Worm (Caenorhabditis elegans) whole organism, L4 larva: Measurements from ENCODE around the gene pro-1.

Source experiments
- D1046.2 ChIP-seq: fragments of 200-800 bp; sonication (Bioruptor generic); IDR thresholded peaks from 2 replicates; pipeline ENCODE4 v1.3.6; 2022; ENCODE audit warnings: missing genetic modification characterization, missing compliant biosample characterization
- F26F4.8 ChIP-seq: fragments of 200-800 bp; sonication (Bioruptor generic); conservative IDR thresholded peaks from 2 replicates; pipeline ENCODE4 v1.3.6; 2022; ENCODE audit warnings: missing genetic modification characterization, missing compliant biosample characterization
- F49E8.2 ChIP-seq: sonication (generic microtip); optimal IDR thresholded peaks from 2 replicates; lab custom pipeline; 2016; ENCODE audit warnings: missing compliant biosample characterization, mild to moderate bottlenecking, missing genetic modification characterization, borderline replicate concordance
- T26A8.4 ChIP-seq: fragments of 200-800 bp; sonication (Bioruptor generic); IDR thresholded peaks from 2 replicates; pipeline ENCODE4 v1.3.6; 2022; ENCODE audit warnings: missing genetic modification characterization, missing compliant biosample characterization
- Y48G9A.11 ChIP-seq: fragments of 200-800 bp; sonication (Bioruptor generic); IDR thresholded peaks from 2 replicates; pipeline ENCODE4 v1.3.6; 2022; ENCODE audit warnings: missing genetic modification reagents, missing genetic modification characterization, missing compliant biosample characterization
- ZK337.2 ChIP-seq: fragments of 200-800 bp; sonication (Bioruptor generic); IDR thresholded peaks from 2 replicates; pipeline ENCODE4 v1.3.6; 2022; ENCODE audit warnings: missing genetic modification reagents, missing genetic modification characterization, missing compliant biosample characterization
- aha-1 ChIP-seq: fragments of 150-350 bp; peaks from one replicate; lab custom pipeline; 2014; ENCODE audit warnings: missing biosample characterization, missing genetic modification characterization
- aly-2 ChIP-seq: sonication (generic microtip); optimal IDR thresholded peaks from 2 replicates; lab custom pipeline; 2018; ENCODE audit warnings: missing biosample characterization, missing genetic modification characterization
- arid-1 ChIP-seq: fragments of 200-800 bp; sonication (Bioruptor generic); conservative IDR thresholded peaks from 2 replicates; pipeline ENCODE4 v1.3.6; 2022; ENCODE audit warnings: missing genetic modification reagents, missing genetic modification characterization, missing compliant biosample characterization
- attf-4 ChIP-seq: sonication (generic microtip); optimal IDR thresholded peaks from 3 replicates; lab custom pipeline; 2017; ENCODE audit warnings: missing biosample characterization, missing genetic modification characterization
- ceh-20 ChIP-seq: fragments of 200-800 bp; sonication (Bioruptor generic); IDR thresholded peaks from 2 replicates; pipeline ENCODE4 v1.3.6; 2022; ENCODE audit warnings: missing genetic modification reagents, missing genetic modification characterization, missing compliant biosample characterization
- ceh-82 ChIP-seq: sonication (generic microtip); optimal IDR thresholded peaks from 2 replicates; lab custom pipeline; 2017; ENCODE audit warnings: missing biosample characterization, missing genetic modification characterization
- cey-2 ChIP-seq: sonication (generic microtip); optimal IDR thresholded peaks from 3 replicates; lab custom pipeline; 2017; ENCODE audit warnings: missing genetic modification characterization, mild to moderate bottlenecking, missing compliant biosample characterization, antibody characterized with exemption, borderline replicate concordance; ENCODE audit not compliant: insufficient read depth
- ctbp-1 ChIP-seq: fragments of 200-800 bp; sonication (Bioruptor generic); IDR thresholded peaks from 2 replicates; pipeline ENCODE4 v1.3.6; 2022; ENCODE audit warnings: missing genetic modification reagents, missing genetic modification characterization, missing compliant biosample characterization
- daf-12 ChIP-seq: fragments of 150-350 bp; optimal IDR thresholded peaks from 2 replicates; lab custom pipeline; 2014; ENCODE audit warnings: missing biosample characterization, missing genetic modification reagents, missing genetic modification characterization
- daf-16 ChIP-seq, 3 experiments: sonication (generic microtip); optimal IDR thresholded peaks; 2 replicates each; lab custom pipeline; 2016 to 2017; ENCODE audit warnings: missing genetic modification characterization in 3 of 3, missing genetic modification reagents in 3 of 3, mild to moderate bottlenecking in 2 of 3, missing compliant biosample characterization in 2 of 3, missing biosample characterization in 1 of 3, moderate library complexity in 1 of 3
- dpl-1 ChIP-seq: fragments of 150-350 bp; optimal IDR thresholded peaks from 2 replicates; lab custom pipeline; 2014; ENCODE audit warnings: missing biosample characterization, missing genetic modification reagents, missing genetic modification characterization
- duxl-1 ChIP-seq: sonication (generic microtip); optimal IDR thresholded peaks from 2 replicates; lab custom pipeline; 2016; ENCODE audit warnings: mild to moderate bottlenecking, missing genetic modification characterization, moderate library complexity, missing compliant biosample characterization; ENCODE audit not compliant: poor library complexity
- dve-1 ChIP-seq: sonication (generic microtip); optimal IDR thresholded peaks from 2 replicates; lab custom pipeline; 2017; ENCODE audit warnings: antibody characterized with exemption, mild to moderate bottlenecking, missing genetic modification characterization, missing compliant biosample characterization; ENCODE audit not compliant: insufficient read depth
- egl-27 ChIP-seq: sonication (generic microtip); optimal IDR thresholded peaks from 3 replicates; lab custom pipeline; 2017; ENCODE audit warnings: missing biosample characterization, missing genetic modification reagents, missing genetic modification characterization
- hmg-1.1 ChIP-seq: fragments of 200-800 bp; sonication (Bioruptor generic); IDR thresholded peaks from 2 replicates; pipeline ENCODE4 v1.3.6; 2022; ENCODE audit warnings: missing genetic modification reagents, missing genetic modification characterization, missing compliant biosample characterization
- jun-1 ChIP-seq: fragments of 150-350 bp; optimal IDR thresholded peaks from 2 replicates; lab custom pipeline; 2014; ENCODE audit warnings: missing biosample characterization, missing genetic modification reagents, missing genetic modification characterization
- lin-15B ChIP-seq: fragments of 150-350 bp; sonication (generic microtip); optimal IDR thresholded peaks from 3 replicates; lab custom pipeline; 2014; ENCODE audit warnings: missing biosample characterization, missing genetic modification characterization
- lin-29 ChIP-seq: fragments of 200-800 bp; sonication (Bioruptor generic); IDR thresholded peaks from 2 replicates; pipeline ENCODE4 v1.3.6; 2022; ENCODE audit warnings: missing genetic modification reagents, missing genetic modification characterization, missing compliant biosample characterization
- lir-3 ChIP-seq: sonication (generic microtip); optimal IDR thresholded peaks from 2 replicates; lab custom pipeline; 2016; ENCODE audit warnings: mild to moderate bottlenecking, missing genetic modification characterization, missing compliant biosample characterization
- lsy-2 ChIP-seq, 2 experiments: fragments of 150-350 bp in 1 of 2; sonication (generic microtip) in 1 of 2; optimal IDR thresholded peaks; 2 replicates each; lab custom pipeline; 2014 to 2017; ENCODE audit warnings: missing biosample characterization in 2 of 2, missing genetic modification characterization in 2 of 2
- madf-5 ChIP-seq, 2 experiments: fragments of 200-800 bp; sonication (Bioruptor generic); IDR thresholded peaks; 2 replicates each; pipeline ENCODE4 v1.3.6; 2022; ENCODE audit warnings: missing compliant biosample characterization in 2 of 2, missing genetic modification characterization in 2 of 2
- mep-1 ChIP-seq: fragments of 150-350 bp; sonication (generic microtip); optimal IDR thresholded peaks from 3 replicates; lab custom pipeline; 2014; ENCODE audit warnings: missing biosample characterization, missing genetic modification characterization
- mxl-2 ChIP-seq: fragments of 200-800 bp; sonication (Bioruptor generic); conservative IDR thresholded peaks from 2 replicates; pipeline ENCODE4 v1.3.6; 2022; ENCODE audit warnings: missing genetic modification reagents, missing genetic modification characterization, missing compliant biosample characterization
- mxl-3 ChIP-seq: fragments of 200-800 bp; sonication (Bioruptor generic); optimal IDR thresholded peaks from 2 replicates; lab custom pipeline; 2018; ENCODE audit warnings: mild to moderate bottlenecking, missing genetic modification characterization, missing compliant biosample characterization
- nhr-10 ChIP-seq: fragments of 150-350 bp; optimal IDR thresholded peaks from 2 replicates; lab custom pipeline; 2014; ENCODE audit warnings: missing biosample characterization, missing genetic modification characterization
- nhr-11 ChIP-seq: fragments of 150-350 bp; optimal IDR thresholded peaks from 2 replicates; lab custom pipeline; 2014; ENCODE audit warnings: missing biosample characterization, missing genetic modification characterization
- nhr-111 ChIP-seq: fragments of 200-800 bp; sonication (Bioruptor generic); optimal IDR thresholded peaks from 2 replicates; lab custom pipeline; 2018; ENCODE audit warnings: mild to moderate bottlenecking, missing genetic modification characterization, missing compliant biosample characterization
- nhr-237 ChIP-seq: sonication (generic microtip); optimal IDR thresholded peaks from 2 replicates; lab custom pipeline; 2017; ENCODE audit warnings: missing biosample characterization, missing genetic modification characterization
- nhr-28 ChIP-seq: fragments of 150-350 bp; optimal IDR thresholded peaks from 2 replicates; lab custom pipeline; 2014; ENCODE audit warnings: missing biosample characterization, missing genetic modification characterization
- nhr-42 ChIP-seq: fragments of 200-800 bp; sonication (Bioruptor generic); IDR thresholded peaks from 2 replicates; pipeline ENCODE4 v1.3.6; 2022; ENCODE audit warnings: missing genetic modification characterization, missing compliant biosample characterization
- nhr-76 ChIP-seq: fragments of 150-350 bp; optimal IDR thresholded peaks from 2 replicates; lab custom pipeline; 2014; ENCODE audit warnings: missing biosample characterization, missing genetic modification characterization
- pha-4 ChIP-seq, 2 experiments: fragments of 150-350 bp in 1 of 2; fragments of 200-800 bp in 1 of 2; sonication (Bioruptor generic) in 1 of 2; IDR thresholded peaks in 1 of 2; optimal IDR thresholded peaks in 1 of 2; 2 replicates each; pipeline versions ENCODE4 v1.3.6 to Lab custom; 2014 to 2022; ENCODE audit warnings: missing genetic modification characterization in 2 of 2, missing genetic modification reagents in 2 of 2, missing biosample characterization in 1 of 2, missing compliant biosample characterization in 1 of 2
- php-3 ChIP-seq: fragments of 200-800 bp; sonication (Bioruptor generic); IDR thresholded peaks from 2 replicates; pipeline ENCODE4 v1.3.6; 2022; ENCODE audit warnings: missing genetic modification reagents, missing genetic modification characterization, missing compliant biosample characterization
- rbr-2 ChIP-seq: sonication (generic microtip); optimal IDR thresholded peaks from 2 replicates; lab custom pipeline; 2016; ENCODE audit warnings: missing genotype, missing genetic modification characterization, missing compliant biosample characterization
- saeg-2 ChIP-seq: fragments of 200-800 bp; sonication (Bioruptor generic); IDR thresholded peaks from 2 replicates; pipeline ENCODE4 v1.3.6; 2022; ENCODE audit warnings: missing genetic modification reagents, missing genetic modification characterization, missing compliant biosample characterization
- sdz-12 ChIP-seq: fragments of 200-800 bp; sonication (Bioruptor generic); optimal IDR thresholded peaks from 2 replicates; lab custom pipeline; 2018; ENCODE audit warnings: mild to moderate bottlenecking, missing genetic modification characterization, missing compliant biosample characterization
- set-16 ChIP-seq: fragments of 200-800 bp; sonication (Bioruptor generic); IDR thresholded peaks from 2 replicates; pipeline ENCODE4 v1.3.6; 2022; ENCODE audit warnings: missing genetic modification reagents, missing genetic modification characterization, missing compliant biosample characterization
- tag-97 ChIP-seq: fragments of 200-800 bp; sonication (Bioruptor generic); IDR thresholded peaks from 2 replicates; pipeline ENCODE4 v1.3.6; 2022; ENCODE audit warnings: missing genetic modification characterization, missing compliant biosample characterization
- unc-62 ChIP-seq, 3 experiments: fragments of 150-350 bp in 1 of 3; sonication (generic microtip); optimal IDR thresholded peaks in 2 of 3; peaks in 1 of 3; 1 replicate in 1 of 3; 2 replicates in 2 of 3; lab custom pipeline; 2014 to 2017; ENCODE audit warnings: missing biosample characterization in 3 of 3, missing genetic modification characterization in 3 of 3, missing genetic modification reagents in 3 of 3, missing genotype in 1 of 3
- zfp-3 ChIP-seq: fragments of 200-800 bp; sonication (Bioruptor generic); conservative IDR thresholded peaks from 2 replicates; pipeline ENCODE4 v1.3.6; 2022; ENCODE audit warnings: missing genetic modification reagents, missing genetic modification characterization, missing compliant biosample characterization
- zip-11 ChIP-seq: fragments of 200-800 bp; sonication (Bioruptor generic); IDR thresholded peaks from 2 replicates; pipeline ENCODE4 v1.3.6; 2022; ENCODE audit warnings: missing genetic modification characterization, missing compliant biosample characterization
- zip-2 ChIP-seq: fragments of 150-350 bp; optimal IDR thresholded peaks from 2 replicates; lab custom pipeline; 2014; ENCODE audit warnings: missing biosample characterization, missing genetic modification characterization
- ztf-7 ChIP-seq: fragments of 150-350 bp; optimal IDR thresholded peaks from 2 replicates; lab custom pipeline; 2014; ENCODE audit warnings: missing biosample characterization, missing genetic modification characterization

Gene pro-1

ce11 chrII:10544374-10544908 lies 2.6 kb upstream of the pro-1 start:
- no peak for TF ChIP-seq nhr-237
- TF ChIP-seq pha-4 (GFP tag; IDR thresholded peaks at IDR 0.05; lab: Robert Waterston, UW) = peak; percentile 56
- TF ChIP-seq pha-4 (tag; optimal IDR thresholded peaks at IDR 0.05; lab: Kevin White, UChicago) = no peak
- TF ChIP-seq php-3 (GFP tag; lab: Robert Waterston, UW) = no peak
- no peak for TF ChIP-seq attf-4
- no peak for TF ChIP-seq F49E8.2
- TF ChIP-seq lin-29 (GFP tag; lab: Robert Waterston, UW) = no peak; the same call in 1 of the 2 replicates
- TF ChIP-seq zip-2 (tag; lab: Kevin White, UChicago) = no peak
- TF ChIP-seq mxl-3 (GFP tag; lab: Kevin White, UChicago) = no peak
- TF ChIP-seq dpl-1 (GFP tag; lab: Kevin White, UChicago) = no peak
- 0 out of 2 replicates have a peak, but pooled peaks have one; percentile 9 for TF ChIP-seq T26A8.4 (GFP tag; lab: Robert Waterston, UW)
- TF ChIP-seq set-16 (GFP tag; lab: Robert Waterston, UW) = peak; percentile 38; the same call in 1 of the 2 replicates
- no peak for TF ChIP-seq sdz-12 (GFP tag; lab: Kevin White, UChicago)
- TF ChIP-seq daf-16 (GFP tag; optimal IDR thresholded peaks at IDR 0.05; lab: Kevin White, UChicago) = no peak
- no peak for TF ChIP-seq daf-16 (tag; optimal IDR thresholded peaks at IDR 0.05; lab: Kevin White, UChicago)
- TF ChIP-seq unc-62 (GFP tag; optimal IDR thresholded peaks at IDR 0.05 in 1 of 2; lab: Kevin White, UChicago) = peak in 1 of 2 experiments; percentile 74
- no peak for TF ChIP-seq unc-62 (tag; optimal IDR thresholded peaks at IDR 0.05; lab: Kevin White, UChicago)
- TF ChIP-seq dve-1 (tag; lab: Kevin White, UChicago) = peak; percentile 3
- no peak for TF ChIP-seq lin-15B
- peak; percentile 10; the same call in 1 of the 2 replicates for TF ChIP-seq D1046.2
- no peak for TF ChIP-seq nhr-10 (tag; lab: Kevin White, UChicago)
- no peak for TF ChIP-seq ztf-7
- TF ChIP-seq Y48G9A.11 (GFP tag; lab: Robert Waterston, UW) = no peak
- TF ChIP-seq tag-97 (GFP tag; lab: Robert Waterston, UW) = no peak
- TF ChIP-seq nhr-76 (tag; lab: Kevin White, UChicago) = no peak
- TF ChIP-seq arid-1 (GFP tag; lab: Robert Waterston, UW) = peak; percentile 5; the same call in 1 of the 2 replicates
- no peak for TF ChIP-seq F26F4.8 (GFP tag; lab: Robert Waterston, UW)
- no peak for TF ChIP-seq rbr-2 (tag; lab: Kevin White, UChicago)
- no peak for TF ChIP-seq lsy-2 (tag; optimal IDR thresholded peaks at IDR 0.05; lab: Kevin White, UChicago)
- TF ChIP-seq ceh-82 (tag; lab: Kevin White, UChicago) = no peak
- 0 out of 2 replicates have a peak, but pooled peaks have one; percentile 5 for TF ChIP-seq ZK337.2 (GFP tag; lab: Robert Waterston, UW)
- TF ChIP-seq zip-11 (GFP tag; lab: Robert Waterston, UW) = no peak
- no peak for TF ChIP-seq nhr-28 (tag; lab: Kevin White, UChicago)
- no peak for TF ChIP-seq mep-1 (tag; lab: Kevin White, UChicago)
- TF ChIP-seq aly-2 (tag; lab: Kevin White, UChicago) = no peak
- no peak for TF ChIP-seq nhr-11 (tag; lab: Kevin White, UChicago)
- no peak for TF ChIP-seq daf-12 (tag; lab: Kevin White, UChicago)
- TF ChIP-seq lir-3 (tag; lab: Kevin White, UChicago) = no peak
- no peak for TF ChIP-seq saeg-2
- TF ChIP-seq zfp-3 (GFP tag; lab: Robert Waterston, UW) = peak; percentile 64; the same call in 1 of the 2 replicates
- TF ChIP-seq madf-5 (GFP tag; IDR thresholded peaks at IDR 0.05; lab: Robert Waterston, UW) = 0 out of 4 replicates have a peak, but pooled peaks of 1 of the 2 experiments have one; percentile 65
- TF ChIP-seq hmg-1.1 = peak; percentile 21; the same call in 1 of the 2 replicates
- TF ChIP-seq duxl-1 (tag; lab: Kevin White, UChicago) = peak; percentile 25
- no peak for TF ChIP-seq jun-1 (tag; lab: Kevin White, UChicago)
- no peak for TF ChIP-seq ctbp-1 (GFP tag; lab: Robert Waterston, UW)
- no peak for TF ChIP-seq ceh-20 (GFP tag; lab: Robert Waterston, UW)
- TF ChIP-seq cey-2 = no peak
- no peak for TF ChIP-seq nhr-111 (GFP tag; lab: Kevin White, UChicago)
- TF ChIP-seq nhr-42 (GFP tag; lab: Robert Waterston, UW) = no peak
- no peak for TF ChIP-seq mxl-2 (GFP tag; lab: Robert Waterston, UW)
- peak; percentile 94 for TF ChIP-seq aha-1 (tag; lab: Kevin White, UChicago)
- TF ChIP-seq egl-27 = no peak
